Worm (Caenorhabditis elegans): ENCODE measurements around the gene ver-1.

- TF ChIP-seq nhr-12 (tag; optimal IDR thresholded peaks at IDR 0.05), result no peak
- TF ChIP-seq mab-5 (tag; optimal IDR thresholded peaks at IDR 0.05), result no peak
- no peak for TF ChIP-seq mep-1 (tag; optimal IDR thresholded peaks at IDR 0.05)
- TF ChIP-seq unc-120 (tag; optimal IDR thresholded peaks at IDR 0.05; ENCODE audit: poor library complexity, severe bottlenecking), result no peak
- TF ChIP-seq snpc-4 (tag; optimal IDR thresholded peaks at IDR 0.05), result no peak
- no peak for TF ChIP-seq unc-39 (tag; optimal IDR thresholded peaks at IDR 0.05)
- no peak for TF ChIP-seq elt-3 (tag; optimal IDR thresholded peaks at IDR 0.05)
- no peak for TF ChIP-seq nhr-237 (tag; optimal IDR thresholded peaks at IDR 0.05)
- no peak for TF ChIP-seq blmp-1 (tag; optimal IDR thresholded peaks at IDR 0.05)
- TF ChIP-seq unc-62 (GFP tag; optimal IDR thresholded peaks at IDR 0.05), result no peak
- TF ChIP-seq nhr-76 (tag; optimal IDR thresholded peaks at IDR 0.05), result no peak
- no peak for TF ChIP-seq lin-32 (GFP tag; optimal IDR thresholded peaks at IDR 0.05)
- TF ChIP-seq ceh-83 (GFP tag; optimal IDR thresholded peaks at IDR 0.05), result no peak
- no peak for TF ChIP-seq cnd-1 (tag; optimal IDR thresholded peaks at IDR 0.05)
Measured at ce11 chrIII:178126-178525, 21.5 kb downstream of the ver-1 start.
